Fruit fly (Drosophila melanogaster): ENCODE data around the gene CG13998.

Gene CG13998

dm6 chr2L:5981433-5982333 lies 25.1 kb upstream of the CG13998 start, which contains the start of gene eIF4A (continued):
- peak; percentile 41 for TF ChIP-seq PHDP (tag; optimal IDR thresholded peaks at IDR 0.05)
- TF ChIP-seq tio (GFP tag; optimal IDR thresholded peaks at IDR 0.05), result no peak
- peak; percentile 12 for TF ChIP-seq CG15696 (tag; optimal IDR thresholded peaks at IDR 0.05)
- no peak for TF ChIP-seq psq (GFP tag; optimal IDR thresholded peaks at IDR 0.05)
- TF ChIP-seq CG8924 (tag; optimal IDR thresholded peaks at IDR 0.05), result peak; percentile 27
- TF ChIP-seq HmgZ (tag; optimal IDR thresholded peaks at IDR 0.05), result peak; percentile 15
- no peak for TF ChIP-seq H2.0 (GFP tag; IDR thresholded peaks at IDR 0.05)
- TF ChIP-seq CG12659 (GFP tag; optimal IDR thresholded peaks at IDR 0.05), result peak; percentile 54
- TF ChIP-seq Fer1 (GFP tag; optimal IDR thresholded peaks at IDR 0.05), result peak; percentile 23
- TF ChIP-seq CG14441 (GFP tag; IDR thresholded peaks at IDR 0.05), result no peak
- TF ChIP-seq bsh (GFP tag; optimal IDR thresholded peaks at IDR 0.05), result peak in 1 of 2 experiments; percentile 22
- TF ChIP-seq Sry-δ (GFP tag; optimal IDR thresholded peaks at IDR 0.05), result peak; percentile 95
- no peak for TF ChIP-seq CG18764 (GFP tag; optimal IDR thresholded peaks at IDR 0.05)
- TF ChIP-seq Fer2 (tag; optimal IDR thresholded peaks at IDR 0.05), result peak; percentile 9
- peak; percentile 76 for TF ChIP-seq Lhr (GFP tag; optimal IDR thresholded peaks at IDR 0.05)
- peak; percentile 16 for TF ChIP-seq org-1 (GFP tag; optimal IDR thresholded peaks at IDR 0.05)
- TF ChIP-seq CG12071 (GFP tag; optimal IDR thresholded peaks at IDR 0.05), result peak; percentile 29
- TF ChIP-seq HLHmδ (GFP tag; optimal IDR thresholded peaks at IDR 0.05), result peak; percentile 6
- peak; percentile 23 for TF ChIP-seq CG15011 (GFP tag; optimal IDR thresholded peaks at IDR 0.05)
- TF ChIP-seq Vsx1 (GFP tag; optimal IDR thresholded peaks at IDR 0.05), result peak; percentile 26
- TF ChIP-seq Ets65A (GFP tag), result peak; percentile 90
- TF ChIP-seq CG15601 (tag; optimal IDR thresholded peaks at IDR 0.05), result peak; percentile 9
- TF ChIP-seq CG6272 (GFP tag; IDR thresholded peaks at IDR 0.05), result 0 out of 2 replicates have a peak, but pooled peaks have one; percentile 43
- peak; percentile 40 for TF ChIP-seq mirr (GFP tag; optimal IDR thresholded peaks at IDR 0.05)
- peak; percentile 15 for TF ChIP-seq CG10147 (GFP tag; optimal IDR thresholded peaks at IDR 0.05)
- no peak for TF ChIP-seq Atf6 (GFP tag; IDR thresholded peaks at IDR 0.05)
- TF ChIP-seq CG12299 (tag; optimal IDR thresholded peaks at IDR 0.05), result peak; percentile 10
- no peak for TF ChIP-seq dmrt99B (tag; optimal IDR thresholded peaks at IDR 0.05)
- peak; percentile 54 for TF ChIP-seq Mes4 (GFP tag; optimal IDR thresholded peaks at IDR 0.05)
- TF ChIP-seq Myb (GFP tag; optimal IDR thresholded peaks at IDR 0.05), result peak; percentile 19
- TF ChIP-seq zen (tag; optimal IDR thresholded peaks at IDR 0.05), result peak; percentile 40
- TF ChIP-seq CG7963 (GFP tag; IDR thresholded peaks at IDR 0.05; ENCODE audit: partially characterized antibody), result no peak
- peak; percentile 41 for TF ChIP-seq CG15514 (GFP tag; optimal IDR thresholded peaks at IDR 0.05)
- peak; percentile 51 for TF ChIP-seq CG2116 (GFP tag; optimal IDR thresholded peaks at IDR 0.05)
- TF ChIP-seq gcm2 (GFP tag; optimal IDR thresholded peaks at IDR 0.05), result peak; percentile 13
- peak; percentile 16 for TF ChIP-seq CG17385 (GFP tag; optimal IDR thresholded peaks at IDR 0.05)
- peak; percentile 26 for TF ChIP-seq dmrt11E (tag; optimal IDR thresholded peaks at IDR 0.05)
- TF ChIP-seq lola (GFP tag; optimal IDR thresholded peaks at IDR 0.05), result peak in 1 of 3 experiments; percentile 29
- TF ChIP-seq CG12104 (GFP tag; optimal IDR thresholded peaks at IDR 0.05), result peak; percentile 36
- TF ChIP-seq CG17829 (tag; optimal IDR thresholded peaks at IDR 0.05), result peak; percentile 12
- peak; percentile 11 for TF ChIP-seq CG18599 (GFP tag; optimal IDR thresholded peaks at IDR 0.05)
- TF ChIP-seq unpg (GFP tag; optimal IDR thresholded peaks at IDR 0.05), result peak; percentile 27
- TF ChIP-seq scrt (GFP tag; optimal IDR thresholded peaks at IDR 0.05), result no peak
- peak; percentile 67 for TF ChIP-seq nom (GFP tag; optimal IDR thresholded peaks at IDR 0.05)
- TF ChIP-seq bcd (GFP tag; optimal IDR thresholded peaks at IDR 0.05), result peak; percentile 42
- peak; percentile 36 for TF ChIP-seq HmgD (GFP tag; optimal IDR thresholded peaks at IDR 0.05)
- TF ChIP-seq fd64A (GFP tag; optimal IDR thresholded peaks at IDR 0.05), result peak; percentile 25

Measured in whole organism, embryonic.